Worm (Caenorhabditis elegans) whole organism, mixed stage, embryonic: ENCODE measurements around the gene mlc-2.

ENCODE experiments used
- M03D4.4 ChIP-seq: sonication (generic microtip); optimal IDR thresholded peaks from 2 replicates; lab custom pipeline; 2017; ENCODE audit warnings: mild to moderate bottlenecking, missing genetic modification characterization, missing compliant biosample characterization
- bed-3 ChIP-seq: fragments of 200-800 bp; sonication (Bioruptor generic); optimal IDR thresholded peaks from 3 replicates; lab custom pipeline; 2018; ENCODE audit warnings: mild to moderate bottlenecking, missing genetic modification characterization, moderate library complexity, missing compliant biosample characterization
- blmp-1 ChIP-seq: fragments of 150-350 bp; optimal IDR thresholded peaks from 2 replicates; lab custom pipeline; 2014; ENCODE audit warnings: missing biosample characterization, missing genetic modification characterization
- ceh-39 ChIP-seq: fragments of 150-350 bp; optimal IDR thresholded peaks from 2 replicates; lab custom pipeline; 2014; ENCODE audit warnings: missing biosample characterization, missing genetic modification characterization
- ceh-43 ChIP-seq: fragments of 200-800 bp; sonication (Bioruptor generic); optimal IDR thresholded peaks from 2 replicates; lab custom pipeline; 2018; ENCODE audit warnings: mild to moderate bottlenecking, missing genetic modification characterization, moderate library complexity, missing compliant biosample characterization
- ceh-83 ChIP-seq: fragments of 200-800 bp; sonication (Bioruptor generic); optimal IDR thresholded peaks from 2 replicates; lab custom pipeline; 2018; ENCODE audit warnings: mild to moderate bottlenecking, missing genetic modification characterization, missing compliant biosample characterization
- ces-1 ChIP-seq: fragments of 150-350 bp; optimal IDR thresholded peaks from 2 replicates; lab custom pipeline; 2014; ENCODE audit warnings: missing biosample characterization, missing genetic modification reagents, missing genetic modification characterization
- cnd-1 ChIP-seq: fragments of 200-800 bp; sonication (Bioruptor generic); optimal IDR thresholded peaks from 2 replicates; lab custom pipeline; 2018; ENCODE audit warnings: mild to moderate bottlenecking, missing genetic modification characterization, missing compliant biosample characterization
- drap-1 ChIP-seq: fragments of 200-800 bp; sonication (Bioruptor generic); optimal IDR thresholded peaks from 3 replicates; lab custom pipeline; 2018; ENCODE audit warnings: mild to moderate bottlenecking, missing genetic modification characterization, missing compliant biosample characterization
- elt-1 ChIP-seq: sonication (generic microtip); optimal IDR thresholded peaks from 2 replicates; lab custom pipeline; 2017; ENCODE audit warnings: missing genetic modification characterization, mild to moderate bottlenecking, missing compliant biosample characterization, antibody characterized with exemption, moderate library complexity, borderline replicate concordance; ENCODE audit not compliant: insufficient read depth
- elt-3 ChIP-seq: fragments of 150-350 bp; optimal IDR thresholded peaks from 2 replicates; lab custom pipeline; 2014; ENCODE audit warnings: missing biosample characterization, missing genetic modification characterization
- flh-1 ChIP-seq: fragments of 200-800 bp; sonication (Bioruptor generic); optimal IDR thresholded peaks from 2 replicates; lab custom pipeline; 2018; ENCODE audit warnings: mild to moderate bottlenecking, missing genetic modification characterization, moderate library complexity, missing compliant biosample characterization
- hlh-1 ChIP-seq: fragments of 150-350 bp; optimal IDR thresholded peaks from 2 replicates; lab custom pipeline; 2014; ENCODE audit warnings: missing biosample characterization, missing genetic modification reagents, missing genetic modification characterization
- lin-32 ChIP-seq: fragments of 200-800 bp; sonication (Bioruptor generic); optimal IDR thresholded peaks from 2 replicates; lab custom pipeline; 2018; ENCODE audit warnings: mild to moderate bottlenecking, missing genetic modification characterization, missing compliant biosample characterization
- lsy-2 ChIP-seq: fragments of 150-350 bp; optimal IDR thresholded peaks from 2 replicates; lab custom pipeline; 2014; ENCODE audit warnings: missing biosample characterization, missing genetic modification characterization
- mep-1 ChIP-seq: fragments of 150-350 bp; optimal IDR thresholded peaks from 2 replicates; lab custom pipeline; 2017; ENCODE audit warnings: missing biosample characterization, missing genetic modification reagents, missing genetic modification characterization, inconsistent platforms
- mls-2 ChIP-seq: sonication (generic microtip); optimal IDR thresholded peaks from 2 replicates; lab custom pipeline; 2016; ENCODE audit warnings: mild to moderate bottlenecking, missing genetic modification characterization, moderate library complexity, missing compliant biosample characterization
- nhr-12 ChIP-seq: fragments of 150-350 bp; optimal IDR thresholded peaks from 2 replicates; lab custom pipeline; 2014; ENCODE audit warnings: missing biosample characterization, missing genetic modification characterization
- nhr-2 ChIP-seq: fragments of 150-350 bp; optimal IDR thresholded peaks from 2 replicates; lab custom pipeline; 2014; ENCODE audit warnings: missing biosample characterization, missing genetic modification characterization
- nhr-28 ChIP-seq: fragments of 150-350 bp; optimal IDR thresholded peaks from 2 replicates; lab custom pipeline; 2014; ENCODE audit warnings: missing biosample characterization, missing genetic modification characterization
- nhr-76 ChIP-seq: sonication (generic microtip); optimal IDR thresholded peaks from 2 replicates; lab custom pipeline; 2017; ENCODE audit warnings: missing biosample characterization, missing genetic modification characterization
- sem-2 ChIP-seq: fragments of 200-800 bp; sonication (Bioruptor generic); optimal IDR thresholded peaks from 2 replicates; lab custom pipeline; 2018; ENCODE audit warnings: mild to moderate bottlenecking, missing genetic modification characterization, missing compliant biosample characterization
- snpc-4 ChIP-seq: fragments of 150-350 bp; optimal IDR thresholded peaks from 2 replicates; lab custom pipeline; 2014; ENCODE audit warnings: missing biosample characterization, missing genetic modification characterization
- sptf-1 ChIP-seq: sonication (generic microtip); optimal IDR thresholded peaks from 2 replicates; lab custom pipeline; 2017; ENCODE audit warnings: mild to moderate bottlenecking, missing genetic modification characterization, moderate library complexity, missing compliant biosample characterization
- unc-120 ChIP-seq: sonication (generic microtip); optimal IDR thresholded peaks from 2 replicates; lab custom pipeline; 2017; ENCODE audit warnings: missing genetic modification characterization, missing compliant biosample characterization; ENCODE audit not compliant: poor library complexity, severe bottlenecking
- unc-39 ChIP-seq: fragments of 150-350 bp; optimal IDR thresholded peaks from 2 replicates; lab custom pipeline; 2014; ENCODE audit warnings: missing biosample characterization, missing genetic modification characterization
- unc-62 ChIP-seq: fragments of 150-350 bp; optimal IDR thresholded peaks from 2 replicates; lab custom pipeline; 2014; ENCODE audit warnings: missing biosample characterization, missing genetic modification reagents, missing genetic modification characterization
- zip-8 ChIP-seq: fragments of 150-350 bp; optimal IDR thresholded peaks from 2 replicates; lab custom pipeline; 2014; ENCODE audit warnings: missing biosample characterization, missing genetic modification characterization
- ztf-11 ChIP-seq: fragments of 150-350 bp; optimal IDR thresholded peaks from 2 replicates; lab custom pipeline; 2014; ENCODE audit warnings: missing biosample characterization, missing genetic modification characterization

The mlc-2 gene

ce11 chrX:17427778-17428177 lies 28.6 kb downstream of the mlc-2 start:
- TF ChIP-seq nhr-12 (no peak), cnd-1 (no peak), blmp-1 (no peak), M03D4.4 (tag; lab: Kevin White, UChicago) (no peak), elt-1 (tag; lab: Kevin White, UChicago) (no peak), mep-1 (tag; lab: Kevin White, UChicago) (no peak), ceh-43 (GFP tag; lab: Kevin White, UChicago) (no peak), bed-3 (no peak), sptf-1 (tag; lab: Kevin White, UChicago) (no peak), sem-2 (GFP tag; lab: Kevin White, UChicago) (no peak), ztf-11 (no peak), unc-39 (tag; lab: Kevin White, UChicago) (no peak), nhr-2 (tag; lab: Kevin White, UChicago) (no peak), ceh-39 (tag; lab: Kevin White, UChicago) (no peak), snpc-4 (no peak), lsy-2 (tag; lab: Kevin White, UChicago) (no peak), elt-3 (no peak), ceh-83 (GFP tag; lab: Kevin White, UChicago) (no peak)

- no peak for TF ChIP-seq ces-1
- TF ChIP-seq hlh-1 (tag; lab: Kevin White, UChicago), result no peak
- no peak for TF ChIP-seq nhr-2 (tag; lab: Kevin White, UChicago)
- no peak for TF ChIP-seq ceh-83 (GFP tag; lab: Kevin White, UChicago)
- no peak for TF ChIP-seq unc-120 (tag; lab: Kevin White, UChicago)
- no peak for TF ChIP-seq mep-1 (tag; lab: Kevin White, UChicago)
- TF ChIP-seq cnd-1, result no peak
Observed at ce11 chrX:17426712-17427111, 29.7 kb downstream of the mlc-2 start.

- TF ChIP-seq nhr-2 (tag; lab: Kevin White, UChicago) (no peak), ceh-43 (GFP tag; lab: Kevin White, UChicago) (no peak), sem-2 (GFP tag; lab: Kevin White, UChicago) (no peak), mep-1 (tag; lab: Kevin White, UChicago) (no peak), ceh-39 (tag; lab: Kevin White, UChicago) (no peak), nhr-28 (no peak), cnd-1 (no peak), zip-8 (no peak), mls-2 (tag; lab: Kevin White, UChicago) (no peak), ztf-11 (no peak)
- TF ChIP-seq, all 35 proteins: peak for 0
Observed at ce11 chrX:17424595-17424913, 31.8 kb downstream of the mlc-2 start.

- TF ChIP-seq flh-1 (GFP tag; lab: Kevin White, UChicago) (no peak), zip-8 (no peak), mep-1 (tag; lab: Kevin White, UChicago) (no peak), elt-1 (tag; lab: Kevin White, UChicago) (no peak), nhr-28 (no peak), ceh-83 (GFP tag; lab: Kevin White, UChicago) (no peak), M03D4.4 (tag; lab: Kevin White, UChicago) (no peak), elt-3 (no peak), bed-3 (no peak), lin-32 (no peak), nhr-2 (tag; lab: Kevin White, UChicago) (no peak), lsy-2 (tag; lab: Kevin White, UChicago) (no peak), sptf-1 (tag; lab: Kevin White, UChicago) (no peak), snpc-4 (no peak)
- TF ChIP-seq, all 35 proteins: peak for 0
Observed at ce11 chrX:17423894-17424594, 32.3 kb downstream of the mlc-2 start.

- TF ChIP-seq unc-62 (GFP tag; lab: Kevin White, UChicago) (no peak), drap-1 (no peak), snpc-4 (no peak), nhr-76 (tag; lab: Kevin White, UChicago) (no peak), zip-8 (no peak), flh-1 (GFP tag; lab: Kevin White, UChicago) (no peak), sptf-1 (tag; lab: Kevin White, UChicago) (no peak), lsy-2 (tag; lab: Kevin White, UChicago) (no peak)
Observed at ce11 chrX:17422593-17422992, 33.8 kb downstream of the mlc-2 start.
